Worm (Caenorhabditis elegans) whole organism, midembryonic: ENCODE measurements around the gene idpp-8.

Experiments used
- T22C8.4 ChIP-seq: fragments of 200-800 bp; sonication (Bioruptor generic); IDR thresholded peaks from 2 replicates; pipeline ENCODE4 v1.3.6; 2022; ENCODE audit warnings: missing genetic modification characterization, missing compliant biosample characterization
- cog-1 ChIP-seq: sonication (generic microtip); optimal IDR thresholded peaks from 2 replicates; lab custom pipeline; 2016; ENCODE audit warnings: missing genetic modification characterization, missing compliant biosample characterization
- ref-1 ChIP-seq: fragments of 200-800 bp; sonication (Bioruptor generic); conservative IDR thresholded peaks from 2 replicates; pipeline ENCODE4 v1.3.6; 2022; ENCODE audit warnings: missing genetic modification reagents, missing genetic modification characterization, missing compliant biosample characterization
- tab-1 ChIP-seq: fragments of 200-800 bp; sonication (Bioruptor generic); IDR thresholded peaks from 2 replicates; pipeline ENCODE4 v1.3.6; 2022; ENCODE audit warnings: missing genetic modification characterization, missing compliant biosample characterization
- ztf-29 ChIP-seq: fragments of 200-800 bp; sonication (Bioruptor generic); IDR thresholded peaks from 2 replicates; pipeline ENCODE4 v1.3.6; 2022; ENCODE audit warnings: missing genetic modification reagents, missing genetic modification characterization, missing compliant biosample characterization

DNA sequence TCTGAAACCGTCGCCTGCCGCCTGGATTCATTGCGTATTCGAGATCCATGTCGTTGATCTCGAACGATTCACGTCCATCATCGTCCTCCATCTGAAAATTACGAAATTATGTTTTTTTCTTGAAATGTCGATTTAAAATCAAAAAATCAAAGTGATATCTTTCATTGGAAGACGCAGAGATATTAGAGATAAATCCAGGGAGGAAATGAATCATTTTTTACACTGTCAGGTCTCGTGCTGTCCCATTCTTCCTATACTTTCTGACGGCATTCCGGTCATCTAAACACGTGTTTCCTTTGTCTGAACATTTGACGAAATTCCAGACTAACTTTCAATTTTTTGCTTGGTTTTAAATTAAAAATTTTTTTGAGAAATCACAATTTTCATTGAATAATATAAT lies 34.6 kb downstream of the idpp-8 start, which contains the start of gene stip-1:
- TF ChIP-seq tab-1, result no peak
- TF ChIP-seq T22C8.4 (GFP tag; lab: Robert Waterston, UW), result no peak
- no peak for TF ChIP-seq ref-1 (GFP tag; lab: Robert Waterston, UW)
- TF ChIP-seq ztf-29, result no peak
- TF ChIP-seq cog-1 (tag; lab: Kevin White, UChicago), result no peak
